Fruit fly (Drosophila melanogaster): ENCODE data around the gene Octbeta2R.

DNA sequence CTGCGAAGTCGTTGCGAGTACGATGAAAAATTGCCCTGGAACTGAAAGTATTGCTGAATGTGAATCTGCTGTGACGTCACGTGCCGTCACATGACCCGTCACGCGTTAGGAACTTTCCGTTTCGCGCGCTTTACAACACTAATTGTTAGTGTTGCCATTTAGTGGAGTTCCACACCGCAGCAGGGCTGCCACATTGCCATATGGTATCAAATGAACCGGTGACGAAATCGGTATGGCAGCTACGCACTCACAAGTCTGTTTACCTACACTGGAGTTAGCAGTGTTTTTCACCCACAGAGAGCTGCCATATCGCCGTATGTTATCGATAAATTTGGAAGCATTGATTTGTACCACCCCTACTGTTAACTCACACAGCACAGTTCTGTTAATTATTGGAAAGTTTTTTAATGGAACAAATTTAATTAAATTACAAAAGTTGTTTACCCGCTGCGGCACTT lies 32.2 kb upstream of the Octbeta2R start, which contains the start of the genes Vha55 and Snx3:
- TF ChIP-seq CG8478 (optimal IDR thresholded peaks at IDR 0.05) (no peak), CTCF (optimal IDR thresholded peaks at IDR 0.05) (peak; percentile 79 to 90)
